Worm (Caenorhabditis elegans) whole organism, young adult: ENCODE measurements around the gene W04G3.7.

ENCODE experiments used
- aptf-2 ChIP-seq: fragments of 200-800 bp; sonication (Bioruptor generic); conservative IDR thresholded peaks from 2 replicates; pipeline ENCODE4 v1.3.6; 2022; ENCODE audit warnings: missing genetic modification reagents, missing genetic modification characterization, missing compliant biosample characterization
- nfya-1 ChIP-seq: sonication (generic microtip); optimal IDR thresholded peaks from 2 replicates; lab custom pipeline; 2017; ENCODE audit warnings: antibody characterized with exemption, missing compliant biosample characterization, missing genetic modification characterization, borderline replicate concordance; ENCODE audit not compliant: insufficient read depth
- nhr-27 ChIP-seq: fragments of 200-800 bp; sonication (Bioruptor generic); optimal IDR thresholded peaks from 2 replicates; lab custom pipeline; 2018; ENCODE audit warnings: mild to moderate bottlenecking, missing genetic modification characterization, moderate library complexity, missing compliant biosample characterization
- snpc-3.4 ChIP-seq: sonication (generic microtip); optimal IDR thresholded peaks from 2 replicates; lab custom pipeline; 2017; ENCODE audit warnings: missing genetic modification characterization, mild to moderate bottlenecking, missing compliant biosample characterization, antibody characterized with exemption, moderate library complexity, missing genotype, missing genetic modification reagents

DNA sequence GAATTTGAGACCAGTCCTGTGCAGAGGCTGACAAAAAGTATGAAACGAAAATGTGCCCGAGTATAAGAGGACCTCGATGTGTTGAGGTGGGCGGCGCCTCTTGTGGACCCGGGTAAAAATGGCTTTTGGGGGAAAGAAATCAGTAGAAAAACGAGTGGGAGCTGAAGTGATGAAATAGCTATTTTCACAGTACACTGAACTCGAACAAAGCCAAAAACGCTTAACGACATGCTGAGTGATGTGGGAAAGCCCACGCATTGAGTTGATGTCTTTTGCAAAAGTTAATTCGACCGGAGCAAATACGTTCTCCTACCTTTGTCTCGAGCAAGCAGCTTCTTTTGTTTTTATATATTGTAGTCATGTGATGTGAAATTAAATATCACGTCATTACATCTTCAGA lies 31.7 kb upstream of the W04G3.7 start, which contains the start of gene nlp-66:
- TF ChIP-seq aptf-2 (GFP tag; lab: Robert Waterston, UW) (no peak), nfya-1 (no peak), nhr-27 (tag; lab: Kevin White, UChicago) (no peak), snpc-3.4 (tag; lab: Kevin White, UChicago) (no peak)
